Worm (Caenorhabditis elegans): Measurements from ENCODE around the gene AH9.1.

The AH9.1 gene

DNA sequence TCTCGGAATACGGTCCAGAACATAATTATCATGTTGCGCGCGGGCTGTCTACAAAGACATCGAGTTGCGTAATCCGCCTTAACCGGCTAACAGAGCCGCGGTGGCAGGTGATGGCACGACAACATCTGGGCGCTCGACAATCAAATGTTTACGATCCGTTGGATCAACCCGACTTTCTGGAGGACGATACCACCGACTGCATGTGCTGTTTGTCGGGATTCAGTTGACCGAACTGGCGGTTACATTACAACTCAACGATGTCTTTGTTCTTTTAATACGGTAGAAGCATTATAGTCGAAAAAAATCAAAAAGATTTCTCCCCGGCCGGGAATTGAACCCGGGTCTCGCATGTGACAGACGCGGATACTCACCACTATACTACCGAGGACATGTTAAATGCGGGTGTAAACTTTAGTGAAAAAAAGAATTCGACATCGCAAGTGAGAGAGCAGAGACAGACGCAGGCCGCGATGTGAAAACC is 19.9 kb downstream of the AH9.1 start (continued):
- TF ChIP-seq mxl-2 (GFP tag; conservative IDR thresholded peaks at IDR 0.05) = 0 out of 2 replicates have a peak, but pooled peaks have one; percentile 37
- TF ChIP-seq daf-16 (GFP tag; optimal IDR thresholded peaks at IDR 0.05) = peak; percentile 45 to 89
- peak; percentile 63 for TF ChIP-seq daf-16 (tag; optimal IDR thresholded peaks at IDR 0.05)
- TF ChIP-seq snpc-1.2 (GFP tag; IDR thresholded peaks at IDR 0.05) = peak; percentile 90
- no peak for TF ChIP-seq lin-15B (tag; optimal IDR thresholded peaks at IDR 0.05)
- TF ChIP-seq zfp-2 (tag; optimal IDR thresholded peaks at IDR 0.05) = peak; percentile 40
- TF ChIP-seq F26F4.8 (GFP tag; conservative IDR thresholded peaks at IDR 0.05) = peak; percentile 82; the same call in 1 of the 2 replicates
- no peak for TF ChIP-seq daf-12 (tag; optimal IDR thresholded peaks at IDR 0.05)
- TF ChIP-seq nhr-28 (tag; optimal IDR thresholded peaks at IDR 0.05) = peak; percentile 24
- peak; percentile 71 for TF ChIP-seq mxl-3 (GFP tag; optimal IDR thresholded peaks at IDR 0.05)
- no peak for TF ChIP-seq dpl-1 (GFP tag; optimal IDR thresholded peaks at IDR 0.05)
- no peak; the same call in 1 of the 2 replicates for TF ChIP-seq set-16 (GFP tag; IDR thresholded peaks at IDR 0.05)
- peak; percentile 95 for TF ChIP-seq aha-1 (tag)
- no peak for TF ChIP-seq lin-39 (tag; optimal IDR thresholded peaks at IDR 0.05)
- peak; percentile 90 for TF ChIP-seq mes-2 (tag; optimal IDR thresholded peaks at IDR 0.05; ENCODE audit: poor library complexity, severe bottlenecking)
- TF ChIP-seq lir-3 (tag; optimal IDR thresholded peaks at IDR 0.05) = peak; percentile 62
- no peak for TF ChIP-seq skn-1 (tag; optimal IDR thresholded peaks at IDR 0.05)
- TF ChIP-seq tag-97 (GFP tag; IDR thresholded peaks at IDR 0.05) = no peak
- peak; percentile 66 for TF ChIP-seq ztf-7 (tag; optimal IDR thresholded peaks at IDR 0.05)
- TF ChIP-seq F10B5.3 (tag; optimal IDR thresholded peaks at IDR 0.05) = peak; percentile 53
- TF ChIP-seq duxl-1 (tag; optimal IDR thresholded peaks at IDR 0.05; ENCODE audit: poor library complexity) = peak; percentile 49
- peak; percentile 89 for TF ChIP-seq vab-7 (GFP tag; IDR thresholded peaks at IDR 0.05)
- no peak for TF ChIP-seq attf-4 (tag; optimal IDR thresholded peaks at IDR 0.05)
- TF ChIP-seq nhr-77 (tag; optimal IDR thresholded peaks at IDR 0.05) = peak; percentile 63
- TF ChIP-seq nhr-42 (GFP tag; IDR thresholded peaks at IDR 0.05) = peak; percentile 82; the same call in 1 of the 2 replicates
- TF ChIP-seq Y48G9A.11 (GFP tag; IDR thresholded peaks at IDR 0.05) = peak; percentile 80
- TF ChIP-seq Y105C5A.15 (GFP tag; IDR thresholded peaks at IDR 0.05) = peak; percentile 76
- TF ChIP-seq lin-13 (GFP tag; optimal IDR thresholded peaks at IDR 0.05) = peak; percentile 37
- peak; percentile 71 for TF ChIP-seq sdz-12 (GFP tag; optimal IDR thresholded peaks at IDR 0.05)
- TF ChIP-seq zip-2 (tag; optimal IDR thresholded peaks at IDR 0.05) = peak; percentile 43
- no peak for TF ChIP-seq aly-2 (tag; optimal IDR thresholded peaks at IDR 0.05)
- peak; percentile 81 for TF ChIP-seq jun-1 (tag; optimal IDR thresholded peaks at IDR 0.05)
- peak; percentile 59 to 78; a peak in 2 of 4 replicates for TF ChIP-seq madf-5 (GFP tag; IDR thresholded peaks at IDR 0.05)
- TF ChIP-seq lin-1 (GFP tag; IDR thresholded peaks at IDR 0.05) = peak; percentile 58
- TF ChIP-seq madf-9 (GFP tag; conservative IDR thresholded peaks at IDR 0.05) = peak; percentile 83

ce11 chrX:2220850-2221249 is 26.0 kb downstream of the AH9.1 start, which contains the start of gene hex-1:
Gene hex-1, plus strand, starts transcription at chrX:2221150.
- peak; percentile 0 for TF ChIP-seq pqm-1 (tag; optimal IDR thresholded peaks at IDR 0.05)
- no peak for TF ChIP-seq spr-1 (tag; optimal IDR thresholded peaks at IDR 0.05)

- TF ChIP-seq nhr-10 (tag; optimal IDR thresholded peaks at IDR 0.05) (no peak), daf-12 (tag; optimal IDR thresholded peaks at IDR 0.05) (no peak), arid-1 (GFP tag; conservative IDR thresholded peaks at IDR 0.05) (no peak), unc-130 (GFP tag; optimal IDR thresholded peaks at IDR 0.05) (no peak), Y105C5A.15 (GFP tag; IDR thresholded peaks at IDR 0.05) (no peak), F49E8.2 (tag; optimal IDR thresholded peaks at IDR 0.05; ENCODE audit: borderline replicate concordance) (no peak), set-16 (GFP tag; IDR thresholded peaks at IDR 0.05) (peak; percentile 90), ztf-7 (tag; optimal IDR thresholded peaks at IDR 0.05) (no peak), aha-1 (tag) (no peak), unc-62 (GFP tag; optimal IDR thresholded peaks at IDR 0.05 in 1 of 2) (no peak), unc-62 (tag; optimal IDR thresholded peaks at IDR 0.05) (no peak), Y5F2A.4 (GFP tag; optimal IDR thresholded peaks at IDR 0.05) (no peak), spr-1 (tag; optimal IDR thresholded peaks at IDR 0.05) (no peak), duxl-1 (tag; optimal IDR thresholded peaks at IDR 0.05; ENCODE audit: poor library complexity) (no peak), lin-1 (GFP tag; IDR thresholded peaks at IDR 0.05) (no peak), lin-29 (GFP tag; IDR thresholded peaks at IDR 0.05) (no peak), D1046.2 (GFP tag; IDR thresholded peaks at IDR 0.05) (0 out of 2 replicates have a peak, but pooled peaks have one; percentile 44), aly-2 (tag; optimal IDR thresholded peaks at IDR 0.05) (no peak), zip-11 (GFP tag; IDR thresholded peaks at IDR 0.05) (no peak), nhr-25 (tag; optimal IDR thresholded peaks at IDR 0.05; ENCODE audit: borderline replicate concordance, insufficient read depth) (no peak), lsy-2 (tag; optimal IDR thresholded peaks at IDR 0.05) (no peak)
Observed at ce11 chrX:2219453-2219852, 27.4 kb downstream of the AH9.1 start.
